Worm (Caenorhabditis elegans) whole organism, late embryonic: Measurements from ENCODE around the gene str-238.

ENCODE experiments used
- Y22D7AL.16 ChIP-seq: sonication (generic microtip); optimal IDR thresholded peaks from 2 replicates; lab custom pipeline; 2016; ENCODE audit warnings: missing genetic modification characterization, missing compliant biosample characterization
- ama-1 ChIP-seq: fragments of 150-350 bp; optimal IDR thresholded peaks from 2 replicates; lab custom pipeline; 2014
- fkh-10 ChIP-seq: fragments of 150-350 bp; optimal IDR thresholded peaks from 2 replicates; lab custom pipeline; 2014; ENCODE audit warnings: missing biosample characterization, missing genetic modification reagents, missing genetic modification characterization
- hlh-6 ChIP-seq: sonication (generic microtip); optimal IDR thresholded peaks from 2 replicates; lab custom pipeline; 2016; ENCODE audit warnings: missing genotype, missing genetic modification characterization, missing compliant biosample characterization
- madf-2 ChIP-seq: sonication (generic microtip); optimal IDR thresholded peaks from 2 replicates; lab custom pipeline; 2017; ENCODE audit warnings: missing genetic modification characterization, missing compliant biosample characterization
- nhr-11 ChIP-seq: fragments of 150-350 bp; optimal IDR thresholded peaks from 2 replicates; lab custom pipeline; 2014; ENCODE audit warnings: missing biosample characterization, missing genetic modification characterization
- pat-9 ChIP-seq: fragments of 200-800 bp; sonication (Bioruptor generic); optimal IDR thresholded peaks from 2 replicates; lab custom pipeline; 2018; ENCODE audit warnings: mild to moderate bottlenecking, missing genetic modification characterization, moderate library complexity, missing compliant biosample characterization
- rnt-1 ChIP-seq: sonication (generic microtip); optimal IDR thresholded peaks from 2 replicates; lab custom pipeline; 2016; ENCODE audit warnings: missing genetic modification characterization, missing compliant biosample characterization
- unc-55 ChIP-seq: sonication (generic microtip); optimal IDR thresholded peaks from 2 replicates; lab custom pipeline; 2017; ENCODE audit warnings: missing biosample characterization, missing genetic modification reagents, missing genetic modification characterization

DNA sequence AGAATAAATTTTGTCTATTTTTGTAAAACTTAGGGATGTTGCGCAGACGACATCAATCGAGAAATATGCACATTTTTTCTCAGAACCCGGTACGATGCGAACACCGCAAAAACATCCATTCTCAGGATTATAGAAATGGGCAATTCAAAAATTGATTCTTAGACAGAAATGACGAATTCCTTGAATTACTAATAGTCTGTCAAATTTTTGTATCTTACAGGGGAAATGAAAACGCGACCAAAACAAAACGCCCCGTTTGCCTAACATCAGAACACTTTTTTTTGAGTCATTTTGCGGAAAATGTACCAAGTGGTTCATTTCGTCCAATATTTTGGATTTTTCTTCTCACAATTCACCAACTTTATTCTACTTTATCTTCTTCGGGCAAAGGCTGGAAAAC, 21.5 kb upstream of the str-238 start, which contains the start of gene str-134:
- no peak for TF ChIP-seq pat-9 (tag; lab: Kevin White, UChicago)
- TF ChIP-seq Y22D7AL.16 (tag; lab: Kevin White, UChicago), result no peak
- no peak for TF ChIP-seq rnt-1 (tag; lab: Kevin White, UChicago)
- TF ChIP-seq ama-1, result no peak
- TF ChIP-seq hlh-6 (tag; lab: Kevin White, UChicago), result no peak
- TF ChIP-seq nhr-11 (tag; lab: Kevin White, UChicago), result no peak
- no peak for TF ChIP-seq unc-55 (GFP tag; lab: Kevin White, UChicago)
- no peak for TF ChIP-seq fkh-10 (GFP tag; lab: Kevin White, UChicago)
- TF ChIP-seq madf-2 (tag; lab: Kevin White, UChicago), result no peak
